Worm (Caenorhabditis elegans) whole organism, L4/young adult: ENCODE data around the gene Y57A10C.8.

Experiments used
- W03F9.2 ChIP-seq: fragments of 150-350 bp; optimal IDR thresholded peaks from 2 replicates; lab custom pipeline; 2014; ENCODE audit warnings: missing biosample characterization, missing genetic modification characterization
- dao-5 ChIP-seq: sonication (generic microtip); optimal IDR thresholded peaks from 2 replicates; lab custom pipeline; 2016; ENCODE audit warnings: missing genotype, missing genetic modification characterization, moderate library complexity, missing compliant biosample characterization
- him-1 ChIP-seq: sonication (generic microtip); optimal IDR thresholded peaks from 2 replicates; lab custom pipeline; 2016; ENCODE audit warnings: missing genotype, missing genetic modification reagents, missing genetic modification characterization, missing compliant biosample characterization

ce11 chrII:12414805-12415204 is 14.8 kb downstream of the Y57A10C.8 start, which contains the start of gene Y57A10C.11:
- TF ChIP-seq dao-5 (tag; lab: Kevin White, UChicago) (no peak), him-1 (no peak), W03F9.2 (no peak)
